Fruit fly (Drosophila melanogaster) whole organism, embryonic: ENCODE measurements around the gene UQCR-14.

ENCODE experiments used
- Bteb2 ChIP-seq: fragments of 200-800 bp; sonication (Bioruptor generic); optimal IDR thresholded peaks from 2 replicates; lab custom pipeline; 2016; ENCODE audit warnings: missing biosample characterization, missing genetic modification characterization
- CG10274 ChIP-seq: fragments of 200-800 bp; sonication (Bioruptor generic); optimal IDR thresholded peaks from 3 replicates; lab custom pipeline; 2017; ENCODE audit warnings: missing biosample characterization, mild to moderate bottlenecking, missing genetic modification characterization
- CG11093 ChIP-seq: fragments of 200-800 bp; sonication (Bioruptor generic); IDR thresholded peaks from 3 replicates; pipeline ENCODE4 v1.3.6; 2022; ENCODE audit warnings: missing biosample characterization, missing genetic modification characterization
- CG13624 ChIP-seq: fragments of 200-800 bp; sonication (Bioruptor generic); optimal IDR thresholded peaks from 2 replicates; lab custom pipeline; 2016; ENCODE audit warnings: missing biosample characterization, missing genetic modification characterization
- CG15269 ChIP-seq: fragments of 200-800 bp; sonication (Bioruptor generic); optimal IDR thresholded peaks from 2 replicates; lab custom pipeline; 2018; ENCODE audit warnings: missing biosample characterization, mild to moderate bottlenecking, missing genetic modification characterization, moderate library complexity
- CG17912 ChIP-seq: fragments of 200-800 bp; sonication (Bioruptor generic); optimal IDR thresholded peaks from 2 replicates; lab custom pipeline; 2018; ENCODE audit warnings: missing biosample characterization, mild to moderate bottlenecking, missing genetic modification characterization
- CG2120 ChIP-seq: fragments of 200-800 bp; sonication (Bioruptor generic); optimal IDR thresholded peaks from 3 replicates; lab custom pipeline; 2016; ENCODE audit warnings: missing biosample characterization, missing genetic modification characterization
- CG33213 ChIP-seq: fragments of 200-800 bp; sonication (Bioruptor generic); optimal IDR thresholded peaks from 3 replicates; lab custom pipeline; 2016; ENCODE audit warnings: missing biosample characterization, missing genetic modification characterization
- CG3407 ChIP-seq: fragments of 200-800 bp; sonication (Bioruptor generic); optimal IDR thresholded peaks from 2 replicates; lab custom pipeline; 2018; ENCODE audit warnings: missing biosample characterization, mild to moderate bottlenecking, missing genetic modification characterization
- CG7271 ChIP-seq: fragments of 200-800 bp; sonication (Bioruptor generic); optimal IDR thresholded peaks from 2 replicates; lab custom pipeline; 2018; ENCODE audit warnings: missing biosample characterization, mild to moderate bottlenecking, missing genetic modification characterization, moderate library complexity
- CG7786 ChIP-seq: fragments of 200-800 bp; sonication (Bioruptor generic); optimal IDR thresholded peaks from 2 replicates; lab custom pipeline; 2016; ENCODE audit warnings: missing biosample characterization, missing genetic modification characterization
- CG8281 ChIP-seq: fragments of 200-800 bp; sonication (Bioruptor generic); optimal IDR thresholded peaks from 2 replicates; lab custom pipeline; 2018; ENCODE audit warnings: missing biosample characterization, mild to moderate bottlenecking, missing genetic modification characterization, moderate library complexity
- CG8388 ChIP-seq: fragments of 200-800 bp; sonication (Bioruptor generic); optimal IDR thresholded peaks from 2 replicates; lab custom pipeline; 2019; ENCODE audit warnings: missing biosample characterization, mild to moderate bottlenecking, missing genetic modification characterization, moderate library complexity
- D19B ChIP-seq: fragments of 200-800 bp; sonication (Bioruptor generic); optimal IDR thresholded peaks from 2 replicates; lab custom pipeline; 2017; ENCODE audit warnings: missing biosample characterization, mild to moderate bottlenecking, missing genetic modification characterization
- Dbx ChIP-seq: fragments of 200-800 bp; sonication (Bioruptor generic); IDR thresholded peaks from 3 replicates; pipeline ENCODE4 v1.3.6; 2022; ENCODE audit warnings: missing biosample characterization, missing genetic modification characterization
- Dll ChIP-seq: fragments of 200-800 bp; sonication (Bioruptor generic); IDR thresholded peaks from 4 replicates; pipeline ENCODE4 v1.3.6; 2022; ENCODE audit warnings: missing biosample characterization, missing genetic modification characterization; ENCODE audit not compliant: partially characterized antibody
- Elba2 ChIP-seq: fragments of 200-800 bp; sonication (Bioruptor generic); optimal IDR thresholded peaks from 3 replicates; lab custom pipeline; 2016; ENCODE audit warnings: missing biosample characterization, missing genetic modification characterization
- HLH4C ChIP-seq: fragments of 200-800 bp; sonication (Bioruptor generic); IDR thresholded peaks from 3 replicates; pipeline ENCODE4 v1.3.6; 2022; ENCODE audit warnings: missing biosample characterization, missing genetic modification characterization; ENCODE audit not compliant: partially characterized antibody
- HLH54F ChIP-seq: fragments of 200-800 bp; sonication (Bioruptor generic); optimal IDR thresholded peaks from 3 replicates; lab custom pipeline; 2016; ENCODE audit warnings: missing biosample characterization, missing genetic modification characterization
- Hmx ChIP-seq: fragments of 200-800 bp; sonication (Bioruptor generic); optimal IDR thresholded peaks from 2 replicates; lab custom pipeline; 2016; ENCODE audit warnings: missing biosample characterization, missing genetic modification characterization
- Hr51 ChIP-seq, 2 experiments: fragments of 200-800 bp; sonication (Bioruptor generic); optimal IDR thresholded peaks; 2 replicates in 1 of 2; 3 replicates in 1 of 2; lab custom pipeline; 2016 to 2018; ENCODE audit warnings: missing biosample characterization in 2 of 2, missing genetic modification characterization in 2 of 2, mild to moderate bottlenecking in 1 of 2, moderate library complexity in 1 of 2
- Lhr ChIP-seq: fragments of 200-800 bp; sonication (Bioruptor generic); optimal IDR thresholded peaks from 3 replicates; lab custom pipeline; 2017; ENCODE audit warnings: mild to moderate bottlenecking, missing biosample characterization, missing genetic modification reagents, missing genetic modification characterization
- MESR4 ChIP-seq: fragments of 200-800 bp; sonication (Bioruptor generic); optimal IDR thresholded peaks from 2 replicates; lab custom pipeline; 2018; ENCODE audit warnings: missing biosample characterization, mild to moderate bottlenecking, missing genetic modification characterization, moderate library complexity
- Max ChIP-seq: fragments of 200-800 bp; sonication (Bioruptor generic); optimal IDR thresholded peaks from 2 replicates; lab custom pipeline; 2016; ENCODE audit warnings: missing biosample characterization, mild to moderate bottlenecking, missing genetic modification characterization
- Med ChIP-seq: fragments of 200-800 bp; sonication (Bioruptor generic); peaks from one replicate; lab custom pipeline; 2016; ENCODE audit warnings: missing biosample characterization, missing genetic modification characterization, mild to moderate bottlenecking, inconsistent platforms, moderate library complexity
- NFAT ChIP-seq: fragments of 200-800 bp; sonication (Bioruptor generic); IDR thresholded peaks from 2 replicates; pipeline ENCODE4 v1.3.6; 2022; ENCODE audit warnings: missing biosample characterization, missing genetic modification characterization
- Optix ChIP-seq: fragments of 200-800 bp; sonication (Bioruptor generic); IDR thresholded peaks from 3 replicates; pipeline ENCODE4 v1.3.6; 2022; ENCODE audit warnings: missing biosample characterization, missing genetic modification characterization
- Pdp1 ChIP-seq, 2 experiments: fragments of 200-800 bp; sonication (Bioruptor generic); optimal IDR thresholded peaks; 3 replicates each; lab custom pipeline; 2016; ENCODE audit warnings: missing biosample characterization in 2 of 2, missing genetic modification characterization in 2 of 2, mild to moderate bottlenecking in 1 of 2, moderate library complexity in 1 of 2
- amos ChIP-seq: fragments of 200-800 bp; sonication (Bioruptor generic); IDR thresholded peaks from 2 replicates; pipeline ENCODE4 v1.3.6; 2022; ENCODE audit warnings: missing biosample characterization, missing genetic modification characterization; ENCODE audit not compliant: partially characterized antibody
- bbx ChIP-seq: fragments of 200-800 bp; sonication (Bioruptor generic); IDR thresholded peaks from 2 replicates; pipeline ENCODE4 v1.3.6; 2022; ENCODE audit warnings: missing biosample characterization, missing genetic modification characterization; ENCODE audit not compliant: partially characterized antibody
- btn ChIP-seq: fragments of 200-800 bp; sonication (Bioruptor generic); optimal IDR thresholded peaks from 2 replicates; lab custom pipeline; 2016; ENCODE audit warnings: missing biosample characterization, missing genetic modification characterization
- chinmo ChIP-seq: fragments of 200-800 bp; sonication (Bioruptor generic); IDR thresholded peaks from 4 replicates; pipeline ENCODE4 v1.3.6; 2022; ENCODE audit warnings: missing biosample characterization, missing genetic modification characterization; ENCODE audit not compliant: partially characterized antibody
- crc ChIP-seq: fragments of 200-800 bp; sonication (Bioruptor generic); optimal IDR thresholded peaks from 2 replicates; lab custom pipeline; 2016; ENCODE audit warnings: missing biosample characterization, missing genetic modification characterization
- croc ChIP-seq: fragments of 200-800 bp; sonication (Bioruptor generic); conservative IDR thresholded peaks from 3 replicates; pipeline ENCODE4 v1.3.6; 2022; ENCODE audit warnings: missing biosample characterization, missing genetic modification characterization
- danr ChIP-seq: fragments of 200-800 bp; sonication (Bioruptor generic); IDR thresholded peaks from 2 replicates; pipeline ENCODE4 v1.3.6; 2022; ENCODE audit warnings: missing biosample characterization, missing genetic modification characterization
- en ChIP-seq: fragments of 200-800 bp; sonication (Bioruptor generic); optimal IDR thresholded peaks from 2 replicates; lab custom pipeline; 2016; ENCODE audit warnings: missing biosample characterization, missing genetic modification characterization
- grn ChIP-seq: fragments of 200-800 bp; sonication (Bioruptor generic); optimal IDR thresholded peaks from 3 replicates; lab custom pipeline; 2017; ENCODE audit warnings: missing biosample characterization, missing genetic modification characterization
- h ChIP-seq: fragments of >200 bp; optimal IDR thresholded peaks from 2 replicates; lab custom pipeline; 2017
- hbn ChIP-seq: fragments of 200-800 bp; sonication (Bioruptor generic); IDR thresholded peaks from 2 replicates; pipeline ENCODE4 v1.3.6; 2022; ENCODE audit warnings: missing biosample characterization, missing genetic modification characterization; ENCODE audit not compliant: partially characterized antibody
- knrl ChIP-seq: fragments of 200-800 bp; sonication (Bioruptor generic); IDR thresholded peaks from 3 replicates; pipeline ENCODE4 v1.3.6; 2022; ENCODE audit warnings: missing biosample characterization, missing genetic modification characterization; ENCODE audit not compliant: partially characterized antibody
- mld ChIP-seq: fragments of 200-800 bp; sonication (Bioruptor generic); IDR thresholded peaks from 3 replicates; pipeline ENCODE4 v1.3.6; 2022; ENCODE audit warnings: missing biosample characterization, missing genetic modification characterization; ENCODE audit not compliant: partially characterized antibody
- otp ChIP-seq: fragments of 200-800 bp; sonication (Bioruptor generic); IDR thresholded peaks from 3 replicates; pipeline ENCODE4, ENCODE4 v1.3.6; 2022; ENCODE audit warnings: missing biosample characterization, missing genetic modification characterization
- phol ChIP-seq: fragments of 200-800 bp; sonication (Bioruptor generic); optimal IDR thresholded peaks from 3 replicates; lab custom pipeline; 2018; ENCODE audit warnings: missing biosample characterization, mild to moderate bottlenecking, missing genetic modification characterization, moderate library complexity
- pzg ChIP-seq: fragments of 200-800 bp; sonication (Bioruptor generic); optimal IDR thresholded peaks from 3 replicates; lab custom pipeline; 2018; ENCODE audit warnings: missing biosample characterization, mild to moderate bottlenecking, missing genetic modification characterization, moderate library complexity
- repo ChIP-seq: fragments of 200-800 bp; sonication (Bioruptor generic); optimal IDR thresholded peaks from 2 replicates; lab custom pipeline; 2016; ENCODE audit warnings: missing biosample characterization, missing genetic modification characterization
- sd ChIP-seq: fragments of 200-800 bp; sonication (Bioruptor generic); optimal IDR thresholded peaks from 3 replicates; lab custom pipeline; 2018; ENCODE audit warnings: missing biosample characterization, mild to moderate bottlenecking, missing genetic modification characterization, moderate library complexity
- trh ChIP-seq: fragments of 200-800 bp; sonication (Bioruptor generic); optimal IDR thresholded peaks from 2 replicates; lab custom pipeline; 2016; ENCODE audit warnings: missing biosample characterization, missing genetic modification characterization
- twi ChIP-seq: fragments of 200-800 bp; optimal IDR thresholded peaks from 2 replicates; lab custom pipeline; 2019; ENCODE audit warnings: missing biosample characterization, mild to moderate bottlenecking, missing genetic modification characterization, moderate library complexity
- zen2 ChIP-seq: fragments of 200-800 bp; sonication (Bioruptor generic); IDR thresholded peaks from 3 replicates; pipeline ENCODE4 v1.3.6; 2022; ENCODE audit warnings: missing biosample characterization, missing genetic modification characterization; ENCODE audit not compliant: partially characterized antibody

Gene UQCR-14

dm6 chrX:16277878-16278506, 8.1 kb upstream of the UQCR-14 start, which contains the start of gene eas (continued):
- TF ChIP-seq CG2120 (GFP tag; lab: Kevin White, UChicago) (peak; percentile 30), hbn (peak; percentile 42; the same call in 1 of the 2 replicates), Med (GFP tag; lab: Kevin White, UChicago) (peak; percentile 79), chinmo (GFP tag; lab: Robert Waterston, UW) (peak; percentile 83; the same call in 3 of the 4 replicates), CG15269 (tag; lab: Kevin White, UChicago) (no peak), danr (GFP tag; lab: Robert Waterston, UW) (no peak), CG33213 (GFP tag; lab: Kevin White, UChicago) (peak; percentile 35), CG17912 (GFP tag; lab: Kevin White, UChicago) (no peak), Hmx (GFP tag; lab: Kevin White, UChicago) (no peak), CG10274 (GFP tag; lab: Kevin White, UChicago) (no peak), CG13624 (GFP tag; lab: Kevin White, UChicago) (peak; percentile 23), Lhr (peak; percentile 63), CG7786 (GFP tag; lab: Kevin White, UChicago) (peak; percentile 1), en (no peak), mld (GFP tag; lab: Robert Waterston, UW) (peak; percentile 29; the same call in 1 of the 3 replicates), Optix (GFP tag; lab: Robert Waterston, UW) (no peak), CG11093 (no peak), sd (peak; percentile 10), CG3407 (GFP tag; lab: Kevin White, UChicago) (no peak), repo (no peak), croc (GFP tag; lab: Robert Waterston, UW) (no peak), zen2 (GFP tag; lab: Robert Waterston, UW) (no peak; the same call in 2 of the 3 replicates), btn (GFP tag; lab: Kevin White, UChicago) (no peak), Dbx (GFP tag; lab: Robert Waterston, UW) (0 out of 3 replicates have a peak, but pooled peaks have one; percentile 31), CG8388 (GFP tag; lab: Kevin White, UChicago) (no peak), phol (tag; lab: Kevin White, UChicago) (no peak), HLH4C (GFP tag; lab: Robert Waterston, UW) (peak; percentile 65; the same call in 2 of the 3 replicates), grn (peak; percentile 22), trh (no peak), amos (GFP tag; lab: Robert Waterston, UW) (peak; percentile 87), Bteb2 (GFP tag; lab: Kevin White, UChicago) (no peak), bbx (GFP tag; lab: Robert Waterston, UW) (peak; percentile 70), Pdp1 (GFP tag; optimal IDR thresholded peaks at IDR 0.05; lab: Kevin White, UChicago) (peak; percentile 3 to 43), Max (GFP tag; lab: Kevin White, UChicago) (peak; percentile 19), Dll (GFP tag; lab: Robert Waterston, UW) (peak; percentile 64), crc (GFP tag; lab: Kevin White, UChicago) (no peak), Hr51 (GFP tag; optimal IDR thresholded peaks at IDR 0.05; lab: Kevin White, UChicago) (peak in 1 of 2 experiments; percentile 5), otp (GFP tag; lab: Robert Waterston, UW) (0 out of 3 replicates have a peak, but pooled peaks have one; percentile 14), D19B (GFP tag; lab: Kevin White, UChicago) (no peak), knrl (peak; percentile 66), MESR4 (GFP tag; lab: Kevin White, UChicago) (peak; percentile 21), Elba2 (GFP tag; lab: Kevin White, UChicago) (peak; percentile 26), twi (tag; lab: Kevin White, UChicago) (no peak), HLH54F (peak; percentile 1), NFAT (peak; percentile 27; the same call in 1 of the 2 replicates), CG7271 (no peak), h (lab: Kevin White, UChicago) (no peak), CG8281 (tag; lab: Kevin White, UChicago) (no peak), pzg (GFP tag; lab: Kevin White, UChicago) (peak; percentile 87)
